Fruit fly (Drosophila melanogaster) whole organism, prepupa: ENCODE results near the gene Ugt36A1.

Experiments used
- CG10631 ChIP-seq: fragments of 200-800 bp; sonication (Bioruptor generic); optimal IDR thresholded peaks from 2 replicates; lab custom pipeline; 2016; ENCODE audit warnings: missing biosample characterization, missing genetic modification characterization
- CG10669 ChIP-seq: fragments of 200-800 bp; sonication (Bioruptor generic); optimal IDR thresholded peaks from 3 replicates; lab custom pipeline; 2018; ENCODE audit warnings: missing biosample characterization, mild to moderate bottlenecking, missing genetic modification characterization, moderate library complexity
- CG11294 ChIP-seq: fragments of 200-800 bp; sonication (Bioruptor generic); IDR thresholded peaks from 2 replicates; pipeline ENCODE4 v1.3.6; 2022; ENCODE audit warnings: missing biosample characterization, missing genetic modification characterization
- CG11762 ChIP-seq: fragments of 200-800 bp; sonication (Bioruptor generic); optimal IDR thresholded peaks from 3 replicates; lab custom pipeline; 2016; ENCODE audit warnings: missing biosample characterization, missing genetic modification characterization; ENCODE audit not compliant: insufficient read depth
- CG15336 ChIP-seq: fragments of 200-800 bp; sonication (Bioruptor generic); IDR thresholded peaks from 2 replicates; pipeline ENCODE4 v1.3.6; 2022; ENCODE audit warnings: missing biosample characterization, missing genetic modification characterization
- CG3032 ChIP-seq: fragments of 200-800 bp; optimal IDR thresholded peaks from 2 replicates; lab custom pipeline; 2019; ENCODE audit warnings: missing biosample characterization, mild to moderate bottlenecking, missing genetic modification characterization, moderate library complexity
- CG31627 ChIP-seq: fragments of 200-800 bp; sonication (Bioruptor generic); optimal IDR thresholded peaks from 3 replicates; lab custom pipeline; 2016; ENCODE audit warnings: missing biosample characterization, missing genetic modification characterization
- CG32006 ChIP-seq: fragments of 200-800 bp; sonication (Bioruptor generic); optimal IDR thresholded peaks from 3 replicates; lab custom pipeline; 2017; ENCODE audit warnings: missing biosample characterization, mild to moderate bottlenecking, missing genetic modification characterization
- CG3919 ChIP-seq: fragments of 200-800 bp; sonication (Bioruptor generic); optimal IDR thresholded peaks from 3 replicates; lab custom pipeline; 2016; ENCODE audit warnings: missing biosample characterization, missing genetic modification characterization
- CG4318 ChIP-seq: fragments of 200-800 bp; sonication (Bioruptor generic); optimal IDR thresholded peaks from 3 replicates; lab custom pipeline; 2017; ENCODE audit warnings: missing biosample characterization, mild to moderate bottlenecking, missing genetic modification characterization
- CG6163 ChIP-seq: fragments of 200-800 bp; sonication (Bioruptor generic); IDR thresholded peaks from 3 replicates; pipeline ENCODE4 v1.3.6; 2022; ENCODE audit warnings: missing biosample characterization, missing genetic modification characterization
- CG6792 ChIP-seq: fragments of 200-800 bp; sonication (Bioruptor generic); optimal IDR thresholded peaks from 3 replicates; lab custom pipeline; 2016; ENCODE audit warnings: missing biosample characterization, missing genetic modification characterization
- CG7368 ChIP-seq: fragments of 200-800 bp; sonication (Bioruptor generic); optimal IDR thresholded peaks from 3 replicates; lab custom pipeline; 2016; ENCODE audit warnings: missing biosample characterization, missing genetic modification characterization
- CG8632 ChIP-seq: fragments of 200-800 bp; sonication (Bioruptor generic); optimal IDR thresholded peaks from 3 replicates; lab custom pipeline; 2016; ENCODE audit warnings: missing biosample characterization, missing genetic modification characterization
- CG9139 ChIP-seq: fragments of 200-800 bp; sonication (Bioruptor generic); optimal IDR thresholded peaks from 3 replicates; lab custom pipeline; 2017; ENCODE audit warnings: missing biosample characterization, mild to moderate bottlenecking, missing genetic modification characterization
- Eip75B ChIP-seq: fragments of 200-800 bp; sonication (Bioruptor generic); optimal IDR thresholded peaks from 3 replicates; lab custom pipeline; 2016; ENCODE audit warnings: missing biosample characterization, missing genetic modification characterization
- Eip78C ChIP-seq: fragments of 200-800 bp; sonication (Bioruptor generic); peaks from one replicate; lab custom pipeline; 2016; ENCODE audit warnings: missing biosample characterization, missing genetic modification characterization
- Ets21C ChIP-seq: fragments of 200-800 bp; sonication (Bioruptor generic); optimal IDR thresholded peaks from 3 replicates; lab custom pipeline; 2016; ENCODE audit warnings: missing biosample characterization, missing genetic modification characterization
- Gug ChIP-seq: fragments of 200-800 bp; sonication (Bioruptor generic); IDR thresholded peaks from 2 replicates; pipeline ENCODE4 v1.3.6; 2022; ENCODE audit warnings: missing biosample characterization, missing genetic modification characterization
- Hr38 ChIP-seq: sonication (Bioruptor generic); optimal IDR thresholded peaks from 2 replicates; lab custom pipeline; 2016; ENCODE audit warnings: missing biosample characterization, missing genetic modification characterization
- Hr39 ChIP-seq: fragments of 200-800 bp; sonication (Bioruptor generic); optimal IDR thresholded peaks from 2 replicates; lab custom pipeline; 2016; ENCODE audit warnings: missing biosample characterization, missing genetic modification characterization
- Hr4 ChIP-seq: fragments of 200-800 bp; sonication (Bioruptor generic); optimal IDR thresholded peaks from 3 replicates; lab custom pipeline; 2016; ENCODE audit warnings: missing biosample characterization, missing genetic modification characterization
- Lpt ChIP-seq: fragments of 200-800 bp; sonication (Bioruptor generic); optimal IDR thresholded peaks from 3 replicates; lab custom pipeline; 2016; ENCODE audit warnings: missing biosample characterization, missing genetic modification characterization
- Met ChIP-seq: fragments of 200-800 bp; sonication (Bioruptor generic); optimal IDR thresholded peaks from 3 replicates; lab custom pipeline; 2016; ENCODE audit warnings: missing biosample characterization, missing genetic modification characterization
- OdsH ChIP-seq: fragments of 200-800 bp; sonication (Bioruptor generic); optimal IDR thresholded peaks from 3 replicates; lab custom pipeline; 2016; ENCODE audit warnings: missing biosample characterization, missing genetic modification characterization
- Smox ChIP-seq: fragments of 200-800 bp; sonication (Bioruptor generic); optimal IDR thresholded peaks from 3 replicates; lab custom pipeline; 2016; ENCODE audit warnings: missing biosample characterization, missing genetic modification characterization
- Sox102F ChIP-seq: fragments of 200-800 bp; sonication (Bioruptor generic); optimal IDR thresholded peaks from 2 replicates; lab custom pipeline; 2016; ENCODE audit warnings: missing biosample characterization, mild to moderate bottlenecking, missing genetic modification characterization
- Sox14 ChIP-seq: fragments of 200-800 bp; sonication (Bioruptor generic); optimal IDR thresholded peaks from 3 replicates; lab custom pipeline; 2016; ENCODE audit warnings: missing biosample characterization, missing genetic modification characterization
- Sox15 ChIP-seq: fragments of 200-800 bp; sonication (Bioruptor generic); optimal IDR thresholded peaks from 3 replicates; lab custom pipeline; 2016; ENCODE audit warnings: missing biosample characterization, missing genetic modification characterization
- achi ChIP-seq: fragments of 200-800 bp; sonication (Bioruptor generic); optimal IDR thresholded peaks from 3 replicates; lab custom pipeline; 2016; ENCODE audit warnings: missing biosample characterization, missing genetic modification characterization
- acj6 ChIP-seq: fragments of 200-800 bp; sonication (Bioruptor generic); optimal IDR thresholded peaks from 3 replicates; lab custom pipeline; 2016; ENCODE audit warnings: missing biosample characterization, missing genetic modification characterization
- cyc ChIP-seq: fragments of 200-800 bp; sonication (Bioruptor generic); optimal IDR thresholded peaks from 3 replicates; lab custom pipeline; 2016; ENCODE audit warnings: missing biosample characterization, missing genetic modification characterization
- dac ChIP-seq: fragments of 200-800 bp; sonication (Bioruptor generic); optimal IDR thresholded peaks from 2 replicates; lab custom pipeline; 2017; ENCODE audit warnings: missing biosample characterization, mild to moderate bottlenecking, missing genetic modification characterization
- fd85E ChIP-seq: fragments of 200-800 bp; sonication (Bioruptor generic); optimal IDR thresholded peaks from 3 replicates; lab custom pipeline; 2016; ENCODE audit warnings: missing biosample characterization, missing genetic modification characterization
- fkh ChIP-seq: fragments of 200-800 bp; sonication (Bioruptor generic); optimal IDR thresholded peaks from 3 replicates; lab custom pipeline; 2017; ENCODE audit warnings: missing biosample characterization, mild to moderate bottlenecking, missing genetic modification characterization, moderate library complexity
- lz ChIP-seq: fragments of 200-800 bp; sonication (Bioruptor generic); optimal IDR thresholded peaks from 3 replicates; lab custom pipeline; 2016; ENCODE audit warnings: missing biosample characterization, missing genetic modification characterization
- pdm3 ChIP-seq: fragments of 200-800 bp; sonication (Bioruptor generic); optimal IDR thresholded peaks from 3 replicates; lab custom pipeline; 2016; ENCODE audit warnings: missing biosample characterization, missing genetic modification characterization
- salr ChIP-seq, 2 experiments: fragments of 200-800 bp; sonication (Bioruptor generic); optimal IDR thresholded peaks; 3 replicates each; lab custom pipeline; 2016 to 2018; ENCODE audit warnings: missing biosample characterization in 2 of 2, missing genetic modification characterization in 2 of 2, mild to moderate bottlenecking in 1 of 2
- spab ChIP-seq: fragments of 200-800 bp; sonication (Bioruptor generic); optimal IDR thresholded peaks from 2 replicates; lab custom pipeline; 2017; ENCODE audit warnings: missing biosample characterization, mild to moderate bottlenecking, missing genetic modification characterization, missing genetic modification reagents
- svp ChIP-seq: fragments of 200-800 bp; sonication (Bioruptor generic); peaks from one replicate; lab custom pipeline; 2016; ENCODE audit warnings: missing biosample characterization, missing genetic modification characterization
- topi ChIP-seq: fragments of 200-800 bp; sonication (Bioruptor generic); optimal IDR thresholded peaks from 3 replicates; lab custom pipeline; 2016; ENCODE audit warnings: missing biosample characterization, missing genetic modification characterization
- vri ChIP-seq: fragments of 200-800 bp; sonication (Bioruptor generic); optimal IDR thresholded peaks from 3 replicates; lab custom pipeline; 2016; ENCODE audit warnings: missing biosample characterization, mild to moderate bottlenecking, missing genetic modification characterization

Gene Ugt36A1

dm6 chr2L:3583405-3584295 is 35.2 kb upstream of the Ugt36A1 start (continued):
- TF ChIP-seq Eip75B (GFP tag; lab: Kevin White, UChicago) (peak; percentile 36), CG6792 (GFP tag; lab: Kevin White, UChicago) (peak; percentile 20), spab (GFP tag; lab: Kevin White, UChicago) (peak; percentile 35), Gug (GFP tag; lab: Robert Waterston, UW) (no peak), CG9139 (GFP tag; lab: Kevin White, UChicago) (no peak), Hr38 (no peak), OdsH (GFP tag; lab: Kevin White, UChicago) (peak; percentile 28), CG10669 (GFP tag; lab: Kevin White, UChicago) (peak; percentile 37), Sox102F (peak; percentile 35), CG4318 (GFP tag; lab: Kevin White, UChicago) (no peak), Sox15 (GFP tag; lab: Kevin White, UChicago) (no peak), CG32006 (GFP tag; lab: Kevin White, UChicago) (peak; percentile 21), cyc (GFP tag; lab: Kevin White, UChicago) (peak; percentile 49), pdm3 (GFP tag; lab: Kevin White, UChicago) (peak; percentile 27)

DNA sequence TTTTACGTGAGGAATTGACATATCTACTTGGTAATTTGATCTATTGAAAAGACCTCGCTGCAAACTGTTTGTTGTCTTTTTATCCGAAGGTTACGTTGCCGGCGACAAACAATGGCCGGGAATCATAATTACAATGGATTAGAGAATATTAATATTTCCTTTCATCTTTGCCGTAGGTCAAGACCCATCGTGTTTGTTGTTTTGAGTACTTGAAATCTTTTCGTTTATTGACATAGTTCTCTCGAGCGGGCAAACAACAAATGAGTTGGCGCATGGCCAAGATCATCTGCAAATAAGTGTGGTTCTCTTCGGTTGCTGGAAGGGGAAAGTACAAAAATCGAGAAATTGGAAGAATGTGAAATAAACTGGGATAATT is 34.6 kb upstream of the Ugt36A1 start:
- TF ChIP-seq fkh (GFP tag; lab: Kevin White, UChicago) (peak; percentile 51), CG9139 (GFP tag; lab: Kevin White, UChicago) (no peak)

DNA sequence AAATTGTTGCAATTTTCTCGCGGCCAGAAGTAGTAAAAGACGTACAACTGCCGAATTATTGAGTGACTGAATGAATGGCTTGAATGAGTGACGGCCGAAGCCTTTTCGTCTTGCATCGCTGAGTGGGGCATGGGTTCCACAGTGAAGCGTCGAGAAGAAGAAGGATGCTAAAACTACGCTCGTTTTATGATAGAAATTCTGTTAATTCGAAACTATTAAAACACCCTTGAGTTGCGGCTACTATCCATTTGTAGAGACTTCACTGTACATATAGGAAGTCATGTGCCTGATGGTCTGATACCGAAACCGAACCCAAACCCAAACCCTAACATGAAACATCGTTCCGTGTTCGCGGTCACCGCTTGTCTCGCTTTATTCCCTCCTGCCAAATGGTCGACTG is 33.6 kb upstream of the Ugt36A1 start:
- TF ChIP-seq CG11762 (GFP tag; lab: Kevin White, UChicago) (no peak), CG7368 (GFP tag; lab: Kevin White, UChicago) (no peak), Sox15 (GFP tag; lab: Kevin White, UChicago) (no peak), Eip78C (GFP tag; lab: Kevin White, UChicago) (peak; percentile 11), CG11294 (GFP tag; lab: Robert Waterston, UW) (no peak), svp (peak; percentile 52), Lpt (GFP tag; lab: Kevin White, UChicago) (no peak), Hr4 (GFP tag; lab: Kevin White, UChicago) (no peak)

- TF ChIP-seq CG31627 (GFP tag; lab: Kevin White, UChicago): peak; percentile 45
- peak; percentile 16 for TF ChIP-seq Eip75B (GFP tag; lab: Kevin White, UChicago)
- peak; percentile 17 for TF ChIP-seq CG3919 (GFP tag; lab: Kevin White, UChicago)
- TF ChIP-seq Eip78C (GFP tag; lab: Kevin White, UChicago): peak; percentile 51
- peak; percentile 41 for TF ChIP-seq vri
- no peak for TF ChIP-seq CG4318 (GFP tag; lab: Kevin White, UChicago)
- peak; percentile 2 for TF ChIP-seq Sox14 (GFP tag; lab: Kevin White, UChicago)
- TF ChIP-seq Ets21C (GFP tag; lab: Kevin White, UChicago): peak; percentile 26
- no peak for TF ChIP-seq CG32006 (GFP tag; lab: Kevin White, UChicago)
- no peak for TF ChIP-seq CG3032 (tag; lab: Kevin White, UChicago)
- TF ChIP-seq dac (GFP tag; lab: Kevin White, UChicago): no peak
- peak; percentile 40; the same call in 1 of the 3 replicates for TF ChIP-seq CG6163
- peak; percentile 6 for TF ChIP-seq pdm3 (GFP tag; lab: Kevin White, UChicago)
- TF ChIP-seq CG6792 (GFP tag; lab: Kevin White, UChicago): peak; percentile 7
- no peak for TF ChIP-seq acj6 (GFP tag; lab: Kevin White, UChicago)
- no peak for TF ChIP-seq fd85E (GFP tag; lab: Kevin White, UChicago)
- peak; percentile 53 for TF ChIP-seq topi (GFP tag; lab: Kevin White, UChicago)
- peak; percentile 13 for TF ChIP-seq CG10631
- TF ChIP-seq Lpt (GFP tag; lab: Kevin White, UChicago): no peak
- peak; percentile 53 for TF ChIP-seq Met (GFP tag; lab: Kevin White, UChicago)
- no peak for TF ChIP-seq salr (GFP tag; optimal IDR thresholded peaks at IDR 0.05; lab: Kevin White, UChicago)
- TF ChIP-seq Hr39 (GFP tag; lab: Kevin White, UChicago): peak; percentile 52
- TF ChIP-seq CG7368 (GFP tag; lab: Kevin White, UChicago): no peak
- peak; percentile 44 for TF ChIP-seq CG15336 (GFP tag; lab: Robert Waterston, UW)
- TF ChIP-seq lz (GFP tag; lab: Kevin White, UChicago): peak; percentile 43
- TF ChIP-seq Smox: peak; percentile 35
- TF ChIP-seq achi: peak; percentile 16
- no peak for TF ChIP-seq CG11294 (GFP tag; lab: Robert Waterston, UW)
- no peak for TF ChIP-seq CG8632
- no peak for TF ChIP-seq Hr4 (GFP tag; lab: Kevin White, UChicago)
- no peak for TF ChIP-seq Sox15 (GFP tag; lab: Kevin White, UChicago)
- no peak for TF ChIP-seq CG10669 (GFP tag; lab: Kevin White, UChicago)
- peak; percentile 51 for TF ChIP-seq cyc (GFP tag; lab: Kevin White, UChicago)
Measured at dm6 chr2L:3587286-3587685, 31.6 kb upstream of the Ugt36A1 start.
